Fruit fly (Drosophila melanogaster) whole organism, wandering third instar larva: ENCODE results near the gene CG8564.

Source experiments
- Abd-B ChIP-seq: fragments of >200 bp; optimal IDR thresholded peaks from 2 replicates; lab custom pipeline; 2017; ENCODE audit warnings: missing biosample characterization, missing genetic modification characterization
- CG9705 ChIP-seq: fragments of 200-800 bp; sonication (Bioruptor generic); optimal IDR thresholded peaks from 2 replicates; lab custom pipeline; 2018; ENCODE audit warnings: missing biosample characterization, mild to moderate bottlenecking, missing genetic modification characterization
- Dfd ChIP-seq: fragments of >200 bp; optimal IDR thresholded peaks from 2 replicates; lab custom pipeline; 2017; ENCODE audit warnings: missing biosample characterization, missing genetic modification characterization
- GATAd ChIP-seq: sonication (Bioruptor generic); optimal IDR thresholded peaks from 2 replicates; lab custom pipeline; 2016; ENCODE audit warnings: missing biosample characterization, missing genetic modification characterization
- HLH106 ChIP-seq: fragments of 200-800 bp; optimal IDR thresholded peaks from 3 replicates; lab custom pipeline; 2019; ENCODE audit warnings: missing biosample characterization, mild to moderate bottlenecking, missing genetic modification characterization, moderate library complexity
- Hnf4 ChIP-seq: fragments of 200-800 bp; sonication (Bioruptor generic); optimal IDR thresholded peaks from 2 replicates; lab custom pipeline; 2016; ENCODE audit warnings: missing biosample characterization, mild to moderate bottlenecking, missing genetic modification characterization
- Hr78 ChIP-seq: fragments of >200 bp; optimal IDR thresholded peaks from 2 replicates; lab custom pipeline; 2017; ENCODE audit warnings: missing biosample characterization, missing genetic modification characterization
- Hr83 ChIP-seq: fragments of 200-300 bp; sonication (Bioruptor generic); optimal IDR thresholded peaks from 2 replicates; lab custom pipeline; 2016; ENCODE audit warnings: missing biosample characterization, mild to moderate bottlenecking, missing genetic modification characterization, moderate library complexity; ENCODE audit not compliant: poor library complexity, severe bottlenecking
- Jra ChIP-seq: sonication (Bioruptor generic); optimal IDR thresholded peaks from 2 replicates; lab custom pipeline; 2016; ENCODE audit warnings: missing biosample characterization, missing genetic modification characterization
- Mio ChIP-seq: sonication (Bioruptor generic); optimal IDR thresholded peaks from 2 replicates; lab custom pipeline; 2016; ENCODE audit warnings: missing biosample characterization, missing genetic modification characterization
- Myc ChIP-seq: fragments of >200 bp; optimal IDR thresholded peaks from 2 replicates; lab custom pipeline; 2017
- OdsH ChIP-seq: fragments of 200-800 bp; sonication (Bioruptor generic); optimal IDR thresholded peaks from 2 replicates; lab custom pipeline; 2016; ENCODE audit warnings: missing biosample characterization, mild to moderate bottlenecking, missing genetic modification characterization
- Rel ChIP-seq, 2 experiments: fragments of 200-800 bp; sonication (Bioruptor generic) in 1 of 2; optimal IDR thresholded peaks; 2 replicates in 1 of 2; 3 replicates in 1 of 2; lab custom pipeline; 2016 to 2019; ENCODE audit warnings: mild to moderate bottlenecking in 2 of 2, missing biosample characterization in 2 of 2, missing genetic modification characterization in 2 of 2, moderate library complexity in 1 of 2
- Sp1 ChIP-seq: fragments of 200-800 bp; sonication (Bioruptor generic); optimal IDR thresholded peaks from 3 replicates; lab custom pipeline; 2019; ENCODE audit warnings: missing biosample characterization, mild to moderate bottlenecking, missing genetic modification characterization, moderate library complexity
- brk ChIP-seq: fragments of 200-800 bp; sonication (Bioruptor generic); optimal IDR thresholded peaks from 2 replicates; lab custom pipeline; 2016; ENCODE audit warnings: missing biosample characterization, mild to moderate bottlenecking, missing genetic modification characterization
- dmrt93B ChIP-seq: fragments of 200-800 bp; sonication (Bioruptor generic); optimal IDR thresholded peaks from 2 replicates; lab custom pipeline; 2018; ENCODE audit warnings: missing biosample characterization, mild to moderate bottlenecking, missing genetic modification characterization
- foxo ChIP-seq, 2 experiments: fragments of 200-800 bp; sonication (Bioruptor generic); optimal IDR thresholded peaks; 2 replicates in 1 of 2; 3 replicates in 1 of 2; lab custom pipeline; 2016 to 2017; ENCODE audit warnings: missing biosample characterization in 2 of 2, missing genetic modification characterization in 2 of 2
- jim ChIP-seq: fragments of 175-275, 200-325 bp; sonication (Bioruptor generic); optimal IDR thresholded peaks from 2 replicates; lab custom pipeline; 2016; ENCODE audit warnings: missing biosample characterization, mild to moderate bottlenecking, missing genetic modification characterization
- lola ChIP-seq: fragments of >200 bp; optimal IDR thresholded peaks from 2 replicates; lab custom pipeline; 2017; ENCODE audit warnings: missing biosample characterization, missing genetic modification characterization
- pan ChIP-seq: fragments of >200 bp; optimal IDR thresholded peaks from 2 replicates; lab custom pipeline; 2017
- rgr ChIP-seq: fragments of 200-800 bp; sonication (Bioruptor generic); optimal IDR thresholded peaks from 3 replicates; lab custom pipeline; 2016; ENCODE audit warnings: missing biosample characterization, mild to moderate bottlenecking, missing genetic modification characterization
- sv ChIP-seq: fragments of 200-800 bp; sonication (Bioruptor generic); optimal IDR thresholded peaks from 3 replicates; lab custom pipeline; 2016; ENCODE audit warnings: missing biosample characterization, missing genetic modification characterization
- tai ChIP-seq: sonication (Bioruptor generic); optimal IDR thresholded peaks from 2 replicates; lab custom pipeline; 2016; ENCODE audit warnings: missing biosample characterization, missing genetic modification characterization
- woc ChIP-seq: sonication (Bioruptor generic); optimal IDR thresholded peaks from 2 replicates; lab custom pipeline; 2016; ENCODE audit warnings: missing biosample characterization, mild to moderate bottlenecking, missing genetic modification characterization

The CG8564 gene

DNA sequence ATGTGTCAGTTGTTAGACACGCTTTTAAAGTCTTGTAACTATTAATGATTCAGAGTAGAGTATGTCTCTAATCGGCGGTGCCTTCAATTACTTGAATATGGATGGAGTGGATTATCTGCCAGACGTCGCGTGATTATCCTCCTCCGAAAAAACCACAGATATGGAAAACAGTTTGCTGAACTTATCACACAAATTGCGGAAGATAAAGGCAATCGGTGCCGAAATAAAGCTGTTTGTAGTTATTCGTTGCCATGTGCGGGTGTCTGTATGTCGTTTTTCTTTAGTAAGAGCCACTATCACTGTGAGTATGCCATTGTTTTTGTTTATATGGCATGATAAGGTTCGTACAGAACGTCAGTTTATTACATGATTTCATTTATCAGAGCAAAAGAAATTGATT, 43.7 kb downstream of the CG8564 start:
- no peak for TF ChIP-seq Abd-B (GFP tag; lab: Kevin White, UChicago)
- no peak for TF ChIP-seq brk (GFP tag; lab: Kevin White, UChicago)
- TF ChIP-seq Hr78 (GFP tag; lab: Kevin White, UChicago): no peak
- no peak for TF ChIP-seq Hnf4
- TF ChIP-seq, all 38 proteins: peak for 0

DNA sequence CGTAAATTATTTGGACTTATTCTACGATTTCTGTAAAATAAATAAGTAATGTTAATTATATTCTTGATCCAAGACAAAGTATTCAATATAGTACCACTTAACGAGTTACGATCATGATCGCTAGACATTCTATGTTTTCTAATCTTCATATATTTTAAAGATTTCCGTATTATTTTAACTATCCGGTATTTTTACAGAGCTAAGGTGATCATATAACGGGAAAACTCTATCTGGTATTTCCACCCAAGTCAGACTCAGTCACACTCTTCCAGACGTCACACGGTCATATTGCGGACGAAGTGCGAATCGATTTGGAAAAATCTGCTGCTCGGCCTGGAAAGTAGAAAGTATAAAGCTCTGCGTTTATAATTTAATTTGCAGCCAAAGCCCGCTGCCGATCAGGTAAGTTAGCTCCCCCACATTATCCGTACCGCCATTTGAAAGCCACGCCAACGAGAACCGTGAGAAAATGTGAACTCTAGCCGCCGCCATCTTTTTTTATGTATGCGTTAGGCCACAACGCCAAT, 48.4 kb downstream of the CG8564 start, which contains the start of the genes lark and eco:
TSS of gene lark (plus strand) at position 51 of the 527 bp plus-strand sequence.
TSS of gene eco (minus strand) at position 125 of the 527 bp plus-strand sequence.
- TF ChIP-seq Jra (no peak), Mio (GFP tag; lab: Kevin White, UChicago) (no peak), lola (GFP tag; lab: Kevin White, UChicago) (no peak), Abd-B (GFP tag; lab: Kevin White, UChicago) (no peak), pan (no peak), sv (GFP tag; lab: Kevin White, UChicago) (no peak), brk (GFP tag; lab: Kevin White, UChicago) (no peak), dmrt93B (GFP tag; lab: Kevin White, UChicago) (no peak), rgr (GFP tag; lab: Kevin White, UChicago) (no peak), jim (GFP tag; lab: Kevin White, UChicago) (no peak), woc (no peak), GATAd (GFP tag; lab: Kevin White, UChicago) (no peak), Myc (no peak), Dfd (GFP tag; lab: Kevin White, UChicago) (no peak), Sp1 (GFP tag; lab: Kevin White, UChicago) (peak; percentile 26), Rel (GFP tag; optimal IDR thresholded peaks at IDR 0.05; lab: Kevin White, UChicago) (no peak), Rel (tag; optimal IDR thresholded peaks at IDR 0.05; lab: Kevin White, UChicago) (peak; percentile 20), Hr83 (GFP tag; lab: Kevin White, UChicago) (peak; percentile 12), CG9705 (GFP tag; lab: Kevin White, UChicago) (no peak)

DNA sequence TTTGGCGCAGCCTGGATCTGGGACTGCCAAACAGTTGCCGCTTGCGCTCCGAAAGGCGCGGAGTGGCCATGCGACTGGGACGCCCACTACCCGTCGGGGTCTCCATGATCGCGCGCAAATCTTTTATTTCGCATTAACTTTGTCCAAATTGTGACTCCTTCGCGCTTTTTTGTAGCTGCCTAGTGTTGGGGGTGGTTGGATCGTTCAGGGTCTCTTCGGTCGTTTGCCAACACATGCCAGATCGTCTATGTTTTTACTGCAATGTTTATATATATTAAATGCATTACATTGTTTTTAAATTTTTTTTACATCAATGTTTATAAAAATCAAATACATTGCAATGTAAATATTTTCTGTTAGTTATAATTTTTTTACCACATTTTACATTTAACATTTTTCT, 48.9 kb downstream of the CG8564 start:
- TF ChIP-seq Jra (no peak), CG9705 (GFP tag; lab: Kevin White, UChicago) (peak; percentile 7), HLH106 (tag; lab: Kevin White, UChicago) (peak; percentile 6), woc (no peak), foxo (GFP tag; optimal IDR thresholded peaks at IDR 0.05; lab: Kevin White, UChicago) (no peak), Dfd (GFP tag; lab: Kevin White, UChicago) (no peak), rgr (GFP tag; lab: Kevin White, UChicago) (peak; percentile 63), tai (GFP tag; lab: Kevin White, UChicago) (no peak), Sp1 (GFP tag; lab: Kevin White, UChicago) (no peak), OdsH (GFP tag; lab: Kevin White, UChicago) (peak; percentile 12)
